Worm (Caenorhabditis elegans): Measurements from ENCODE around the gene slr-2.

ce11 chrV:18091216-18091615, 4.3 kb downstream of the slr-2 start:
- TF ChIP-seq blmp-1 (tag; optimal IDR thresholded peaks at IDR 0.05) (no peak), aly-2 (tag; optimal IDR thresholded peaks at IDR 0.05) (no peak), pax-3 (tag; optimal IDR thresholded peaks at IDR 0.05) (no peak), lin-13 (GFP tag; optimal IDR thresholded peaks at IDR 0.05) (no peak), fkh-4 (tag; optimal IDR thresholded peaks at IDR 0.05; ENCODE audit: borderline replicate concordance) (no peak), tbx-2 (tag; optimal IDR thresholded peaks at IDR 0.05) (no peak), zag-1 (tag; optimal IDR thresholded peaks at IDR 0.05) (no peak), snpc-4 (tag; optimal IDR thresholded peaks at IDR 0.05) (no peak), skn-1 (tag; optimal IDR thresholded peaks at IDR 0.05) (no peak), ceh-90 (tag; optimal IDR thresholded peaks at IDR 0.05) (no peak), isw-1 (GFP tag; IDR thresholded peaks at IDR 0.05) (no peak)
